Fruit fly (Drosophila melanogaster): Measurements from ENCODE around the gene CG17819.

dm6 chr3R:21922674-21923323 is 37.4 kb upstream of the CG17819 start:
- TF ChIP-seq CG8478 (optimal IDR thresholded peaks at IDR 0.05) (no peak), CTCF (optimal IDR thresholded peaks at IDR 0.05) (no peak)

Data from S2 (cell line).